Fruit fly (Drosophila melanogaster): Measurements from ENCODE around the gene hng3.

hng3 gene

dm6 chr3L:804557-805260, 49.4 kb upstream of the hng3 start (continued):
- TF ChIP-seq mirr (GFP tag; optimal IDR thresholded peaks at IDR 0.05) (no peak), slbo (GFP tag; IDR thresholded peaks at IDR 0.05) (no peak), Six4 (GFP tag; optimal IDR thresholded peaks at IDR 0.05) (no peak), br (optimal IDR thresholded peaks at IDR 0.05) (no peak), CG15601 (tag; optimal IDR thresholded peaks at IDR 0.05) (no peak), Doc2 (GFP tag; IDR thresholded peaks at IDR 0.05) (no peak), btn (GFP tag; optimal IDR thresholded peaks at IDR 0.05) (no peak), CG9932 (GFP tag; IDR thresholded peaks at IDR 0.05) (no peak), CG31388 (GFP tag; optimal IDR thresholded peaks at IDR 0.05) (no peak), CG7556 (GFP tag; optimal IDR thresholded peaks at IDR 0.05) (peak; percentile 58), fru (optimal IDR thresholded peaks at IDR 0.05) (no peak), CG10147 (GFP tag; optimal IDR thresholded peaks at IDR 0.05) (no peak), CG12744 (GFP tag; optimal IDR thresholded peaks at IDR 0.05) (no peak), zen2 (GFP tag; IDR thresholded peaks at IDR 0.05; ENCODE audit: partially characterized antibody) (no peak), MESR4 (GFP tag; optimal IDR thresholded peaks at IDR 0.05) (no peak), Stat92E (GFP tag; optimal IDR thresholded peaks at IDR 0.05) (no peak), CG12391 (tag; optimal IDR thresholded peaks at IDR 0.05) (peak; percentile 43), vnd (GFP tag; IDR thresholded peaks at IDR 0.05; ENCODE audit: partially characterized antibody) (no peak), eyg (GFP tag; optimal IDR thresholded peaks at IDR 0.05) (no peak), ro (GFP tag; IDR thresholded peaks at IDR 0.05) (no peak), CG12071 (GFP tag; optimal IDR thresholded peaks at IDR 0.05) (no peak), BEAF-32 (GFP tag; optimal IDR thresholded peaks at IDR 0.05) (no peak), croc (GFP tag; conservative IDR thresholded peaks at IDR 0.05) (no peak), trh (GFP tag; optimal IDR thresholded peaks at IDR 0.05) (no peak), CG34224 (GFP tag; IDR thresholded peaks at IDR 0.05; ENCODE audit: partially characterized antibody) (no peak), CkIIα-i1 (GFP tag; IDR thresholded peaks at IDR 0.05) (no peak), CG11247 (GFP tag; IDR thresholded peaks at IDR 0.05) (no peak), onecut (GFP tag; IDR thresholded peaks at IDR 0.05) (peak; percentile 97), pfk (GFP tag; optimal IDR thresholded peaks at IDR 0.05) (no peak), E2f2 (GFP tag; IDR thresholded peaks at IDR 0.05) (0 out of 2 replicates have a peak, but pooled peaks have one; percentile 21), klu (GFP tag; IDR thresholded peaks at IDR 0.05) (no peak), jigr1 (GFP tag; IDR thresholded peaks at IDR 0.05) (no peak), Spps (tag; optimal IDR thresholded peaks at IDR 0.05) (no peak), cwo (GFP tag; optimal IDR thresholded peaks at IDR 0.05) (peak; percentile 5), CG8924 (tag; optimal IDR thresholded peaks at IDR 0.05) (peak; percentile 1), kah (GFP tag; optimal IDR thresholded peaks at IDR 0.05) (no peak), GATAe (GFP tag; conservative IDR thresholded peaks at IDR 0.05) (no peak), nerfin-1 (tag; optimal IDR thresholded peaks at IDR 0.05) (peak; percentile 32), CG6683 (GFP tag; optimal IDR thresholded peaks at IDR 0.05) (no peak), CG4360 (GFP tag; IDR thresholded peaks at IDR 0.05) (no peak), cas (GFP tag; IDR thresholded peaks at IDR 0.05) (no peak), CG32772 (GFP tag; IDR thresholded peaks at IDR 0.05) (no peak), CG1602 (GFP tag; optimal IDR thresholded peaks at IDR 0.05) (no peak), CG7963 (GFP tag; IDR thresholded peaks at IDR 0.05; ENCODE audit: partially characterized antibody) (no peak), CG5953 (GFP tag; IDR thresholded peaks at IDR 0.05) (no peak), Hsf (GFP tag; optimal IDR thresholded peaks at IDR 0.05) (no peak), CG32767 (GFP tag; IDR thresholded peaks at IDR 0.05) (no peak), CG8290 (GFP tag; optimal IDR thresholded peaks at IDR 0.05) (no peak), CG8290 (tag; optimal IDR thresholded peaks at IDR 0.05) (no peak), nau (GFP tag; optimal IDR thresholded peaks at IDR 0.05) (no peak), Ptx1 (GFP tag; IDR thresholded peaks at IDR 0.05) (0 out of 2 replicates have a peak, but pooled peaks have one; percentile 17)

All from whole organism, embryonic.